Fruit fly (Drosophila melanogaster) whole organism, embryonic: ENCODE results near the gene CG4733.

ENCODE experiments used
- Atf3 ChIP-seq: fragments of 200-800 bp; sonication (Bioruptor generic); optimal IDR thresholded peaks from 3 replicates; lab custom pipeline; 2016; ENCODE audit warnings: missing biosample characterization, missing genetic modification characterization
- Bgb ChIP-seq: fragments of 200-800 bp; sonication (Bioruptor generic); IDR thresholded peaks from 2 replicates; pipeline ENCODE4 v1.3.6; 2022; ENCODE audit warnings: missing biosample characterization, missing genetic modification characterization; ENCODE audit not compliant: partially characterized antibody
- BtbVII ChIP-seq: fragments of 200-800 bp; sonication (Bioruptor generic); optimal IDR thresholded peaks from 3 replicates; lab custom pipeline; 2017; ENCODE audit warnings: missing biosample characterization, mild to moderate bottlenecking, missing genetic modification characterization
- CG10979 ChIP-seq: fragments of 200-800 bp; sonication (Bioruptor generic); optimal IDR thresholded peaks from 2 replicates; lab custom pipeline; 2018; ENCODE audit warnings: missing biosample characterization, mild to moderate bottlenecking, missing genetic modification characterization, moderate library complexity
- CG12236 ChIP-seq: fragments of 200-800 bp; sonication (Bioruptor generic); optimal IDR thresholded peaks from 2 replicates; lab custom pipeline; 2016; ENCODE audit warnings: missing biosample characterization, missing genetic modification characterization
- CG13287 ChIP-seq: fragments of 200-800 bp; sonication (Bioruptor generic); IDR thresholded peaks from 2 replicates; pipeline ENCODE4 v1.3.6; 2022; ENCODE audit warnings: missing biosample characterization, missing genetic modification characterization; ENCODE audit not compliant: partially characterized antibody
- CG14710 ChIP-seq: fragments of 200-800 bp; sonication (Bioruptor generic); optimal IDR thresholded peaks from 3 replicates; lab custom pipeline; 2019; ENCODE audit warnings: missing biosample characterization, mild to moderate bottlenecking, missing genetic modification characterization, moderate library complexity
- CG1647 ChIP-seq: fragments of 200-800 bp; sonication (Bioruptor generic); optimal IDR thresholded peaks from 3 replicates; lab custom pipeline; 2016; ENCODE audit warnings: missing biosample characterization, missing genetic modification characterization
- CG17568 ChIP-seq: fragments of 200-800 bp; sonication (Bioruptor generic); optimal IDR thresholded peaks from 2 replicates; lab custom pipeline; 2018; ENCODE audit warnings: missing biosample characterization, mild to moderate bottlenecking, missing genetic modification characterization, moderate library complexity
- CG1832 ChIP-seq: fragments of 200-800 bp; sonication (Bioruptor generic); optimal IDR thresholded peaks from 2 replicates; lab custom pipeline; 2017; ENCODE audit warnings: missing biosample characterization, mild to moderate bottlenecking, missing genetic modification characterization, inconsistent platforms
- CG2199 ChIP-seq: fragments of 200-800 bp; sonication (Bioruptor generic); IDR thresholded peaks from 3 replicates; pipeline ENCODE4 v1.3.6; 2022; ENCODE audit warnings: missing biosample characterization, missing genetic modification characterization
- CG2678 ChIP-seq: fragments of 200-800 bp; sonication (Bioruptor generic); optimal IDR thresholded peaks from 3 replicates; lab custom pipeline; 2019; ENCODE audit warnings: missing biosample characterization, mild to moderate bottlenecking, missing genetic modification characterization, moderate library complexity
- CG2712 ChIP-seq: fragments of 200-800 bp; optimal IDR thresholded peaks from 3 replicates; lab custom pipeline; 2019; ENCODE audit warnings: missing biosample characterization, mild to moderate bottlenecking, missing genetic modification characterization, moderate library complexity
- CG30403 ChIP-seq: fragments of 200-800 bp; sonication (Bioruptor generic); optimal IDR thresholded peaks from 3 replicates; lab custom pipeline; 2016; ENCODE audit warnings: missing biosample characterization, missing genetic modification characterization
- CG31388 ChIP-seq: fragments of 200-800 bp; sonication (Bioruptor generic); optimal IDR thresholded peaks from 2 replicates; lab custom pipeline; 2016; ENCODE audit warnings: missing biosample characterization, missing genetic modification characterization
- CG3281 ChIP-seq: fragments of 200-800 bp; sonication (Bioruptor generic); optimal IDR thresholded peaks from 3 replicates; lab custom pipeline; 2017; ENCODE audit warnings: missing biosample characterization, mild to moderate bottlenecking, missing genetic modification characterization
- CG34422 ChIP-seq: fragments of 200-800 bp; sonication (Bioruptor generic); IDR thresholded peaks from 3 replicates; pipeline ENCODE4 v1.3.6; 2022; ENCODE audit warnings: missing biosample characterization, missing genetic modification characterization
- CG3847 ChIP-seq: fragments of 200-800 bp; sonication (Bioruptor generic); IDR thresholded peaks from 2 replicates; pipeline ENCODE4 v1.3.6; 2022; ENCODE audit warnings: missing biosample characterization, missing genetic modification characterization
- CG42726 ChIP-seq: fragments of 200-800 bp; sonication (Bioruptor generic); IDR thresholded peaks from 2 replicates; pipeline ENCODE4 v1.3.6; 2022; ENCODE audit warnings: missing biosample characterization, missing genetic modification characterization; ENCODE audit not compliant: partially characterized antibody
- CG4424 ChIP-seq: fragments of 200-800 bp; sonication (Bioruptor generic); optimal IDR thresholded peaks from 3 replicates; lab custom pipeline; 2016; ENCODE audit warnings: missing biosample characterization, missing genetic modification characterization
- CG4617 ChIP-seq: fragments of 200-800 bp; sonication (Bioruptor generic); optimal IDR thresholded peaks from 3 replicates; lab custom pipeline; 2016; ENCODE audit warnings: missing biosample characterization, missing genetic modification characterization, borderline replicate concordance
- CG4707 ChIP-seq: fragments of 200-800 bp; sonication (Bioruptor generic); optimal IDR thresholded peaks from 2 replicates; lab custom pipeline; 2018; ENCODE audit warnings: missing biosample characterization, mild to moderate bottlenecking, missing genetic modification characterization, moderate library complexity
- CG6689 ChIP-seq: fragments of 200-800 bp; sonication (Bioruptor generic); IDR thresholded peaks from 2 replicates; pipeline ENCODE4 v1.3.6; 2022; ENCODE audit warnings: missing biosample characterization, missing genetic modification characterization
- CG7786 ChIP-seq: fragments of 200-800 bp; sonication (Bioruptor generic); optimal IDR thresholded peaks from 2 replicates; lab custom pipeline; 2016; ENCODE audit warnings: missing biosample characterization, missing genetic modification characterization
- CG9817 ChIP-seq: fragments of 200-800 bp; sonication (Bioruptor generic); optimal IDR thresholded peaks from 2 replicates; lab custom pipeline; 2018; ENCODE audit warnings: missing biosample characterization, mild to moderate bottlenecking, missing genetic modification characterization, moderate library complexity
- Doc2 ChIP-seq: fragments of 200-800 bp; sonication (Bioruptor generic); IDR thresholded peaks from 2 replicates; pipeline ENCODE4 v1.3.6; 2022; ENCODE audit warnings: missing biosample characterization, missing genetic modification characterization
- Doc3 ChIP-seq: fragments of 200-800 bp; sonication (Bioruptor generic); IDR thresholded peaks from 3 replicates; pipeline ENCODE4 v1.3.6; 2022; ENCODE audit warnings: missing biosample characterization, missing genetic modification characterization; ENCODE audit not compliant: partially characterized antibody
- E2f2 ChIP-seq: fragments of 200-800 bp; sonication (Bioruptor generic); IDR thresholded peaks from 2 replicates; pipeline ENCODE4 v1.3.6; 2022; ENCODE audit warnings: missing biosample characterization, missing genetic modification characterization
- Fer2 ChIP-seq: fragments of 200-800 bp; sonication (Bioruptor generic); optimal IDR thresholded peaks from 2 replicates; lab custom pipeline; 2018; ENCODE audit warnings: missing biosample characterization, mild to moderate bottlenecking, missing genetic modification characterization, moderate library complexity
- Lpt ChIP-seq: fragments of >200 bp; optimal IDR thresholded peaks from 2 replicates; lab custom pipeline; 2018; ENCODE audit warnings: missing biosample characterization, missing genetic modification characterization
- MBD-R2 ChIP-seq: fragments of 200-800 bp; sonication (Bioruptor generic); IDR thresholded peaks from 2 replicates; pipeline ENCODE4 v1.3.6; 2022; ENCODE audit warnings: missing biosample characterization, missing genetic modification characterization
- Oaz ChIP-seq: fragments of 200-800 bp; sonication (Bioruptor generic); IDR thresholded peaks from 2 replicates; pipeline ENCODE4 v1.3.6; 2022; ENCODE audit warnings: missing biosample characterization, missing genetic modification characterization
- Optix ChIP-seq: fragments of 200-800 bp; sonication (Bioruptor generic); IDR thresholded peaks from 3 replicates; pipeline ENCODE4 v1.3.6; 2022; ENCODE audit warnings: missing biosample characterization, missing genetic modification characterization
- Rfx ChIP-seq: fragments of 200-800 bp; sonication (Bioruptor generic); IDR thresholded peaks from 2 replicates; pipeline ENCODE4 v1.3.6; 2022; ENCODE audit warnings: missing biosample characterization, missing genetic modification characterization
- Tbp ChIP-seq: fragments of >200 bp; optimal IDR thresholded peaks from 2 replicates; lab custom pipeline; 2018; ENCODE audit warnings: missing biosample characterization, missing genetic modification characterization
- ac ChIP-seq: fragments of 200-800 bp; sonication (Bioruptor generic); optimal IDR thresholded peaks from 3 replicates; lab custom pipeline; 2017; ENCODE audit warnings: missing biosample characterization, mild to moderate bottlenecking, missing genetic modification characterization
- cas ChIP-seq: fragments of 200-800 bp; sonication (Bioruptor generic); IDR thresholded peaks from 2 replicates; pipeline ENCODE4 v1.3.6; 2022; ENCODE audit warnings: missing biosample characterization, missing genetic modification characterization
- dpn ChIP-seq, 2 experiments: fragments of 200-800 bp; sonication (Bioruptor generic); optimal IDR thresholded peaks; 3 replicates each; lab custom pipeline; 2016; ENCODE audit warnings: missing biosample characterization in 2 of 2, missing genetic modification characterization in 2 of 2
- gfzf ChIP-seq: fragments of 200-800 bp; sonication (Bioruptor generic); optimal IDR thresholded peaks from 2 replicates; lab custom pipeline; 2016; ENCODE audit warnings: missing biosample characterization, mild to moderate bottlenecking, missing genetic modification characterization, moderate library complexity
- inv ChIP-seq: fragments of 200-800 bp; sonication (Bioruptor generic); IDR thresholded peaks from 2 replicates; pipeline ENCODE4 v1.3.6; 2022; ENCODE audit warnings: missing biosample characterization, missing genetic modification characterization; ENCODE audit not compliant: partially characterized antibody
- jigr1 ChIP-seq: fragments of 200-800 bp; sonication (Bioruptor generic); IDR thresholded peaks from 3 replicates; pipeline ENCODE4 v1.3.6; 2022; ENCODE audit warnings: missing biosample characterization, missing genetic modification characterization
- lilli ChIP-seq: fragments of 200-800 bp; sonication (Bioruptor generic); optimal IDR thresholded peaks from 3 replicates; lab custom pipeline; 2016; ENCODE audit warnings: missing biosample characterization, missing genetic modification characterization
- lov ChIP-seq, 2 experiments: fragments of 200-800 bp in 1 of 2; fragments of >200 bp in 1 of 2; sonication (Bioruptor generic) in 1 of 2; IDR thresholded peaks in 1 of 2; optimal IDR thresholded peaks in 1 of 2; 2 replicates in 1 of 2; 3 replicates in 1 of 2; pipeline versions ENCODE4 v1.3.6 to Lab custom; 2017 to 2022; ENCODE audit warnings: missing biosample characterization in 1 of 2, missing genetic modification characterization in 1 of 2
- nerfin-1 ChIP-seq: fragments of 200-800 bp; sonication (Bioruptor generic); optimal IDR thresholded peaks from 3 replicates; lab custom pipeline; 2019; ENCODE audit warnings: missing biosample characterization, mild to moderate bottlenecking, missing genetic modification characterization, moderate library complexity
- pb ChIP-seq: fragments of 200-800 bp; sonication (Bioruptor generic); optimal IDR thresholded peaks from 3 replicates; lab custom pipeline; 2016; ENCODE audit warnings: missing biosample characterization, missing genetic modification characterization
- row ChIP-seq: fragments of 200-800 bp; sonication (Bioruptor generic); IDR thresholded peaks from 3 replicates; pipeline ENCODE4 v1.3.6; 2022; ENCODE audit warnings: missing biosample characterization, missing genetic modification characterization
- slp2 ChIP-seq: fragments of 200-800 bp; sonication (Bioruptor generic); optimal IDR thresholded peaks from 2 replicates; lab custom pipeline; 2016; ENCODE audit warnings: missing biosample characterization, missing genetic modification characterization
- tna ChIP-seq: fragments of 200-800 bp; sonication (Bioruptor generic); IDR thresholded peaks from 2 replicates; pipeline ENCODE4 v1.3.6; 2022; ENCODE audit warnings: missing biosample characterization, missing genetic modification characterization; ENCODE audit not compliant: partially characterized antibody
- wdn ChIP-seq: fragments of 200-800 bp; sonication (Bioruptor generic); IDR thresholded peaks from 2 replicates; pipeline ENCODE4 v1.3.6; 2022; ENCODE audit warnings: missing biosample characterization, missing genetic modification characterization

The CG4733 gene

dm6 chr3R:19902926-19903739, 12.6 kb downstream of the CG4733 start, which contains the start of gene ClpX:
ClpX (minus strand) TSS chr3R:19903689.
- no peak for TF ChIP-seq CG30403 (GFP tag; lab: Kevin White, UChicago)
- TF ChIP-seq row (GFP tag; lab: Robert Waterston, UW) = peak; percentile 91
- TF ChIP-seq ac = no peak
- TF ChIP-seq cas (GFP tag; lab: Robert Waterston, UW) = no peak
- TF ChIP-seq CG2712 (tag; lab: Kevin White, UChicago) = peak; percentile 5
- no peak for TF ChIP-seq Oaz (GFP tag; lab: Robert Waterston, UW)
- no peak for TF ChIP-seq Atf3 (GFP tag; lab: Kevin White, UChicago)
- TF ChIP-seq Fer2 (tag; lab: Kevin White, UChicago) = no peak
- peak; percentile 45 for TF ChIP-seq inv
- peak; percentile 37 for TF ChIP-seq nerfin-1
- TF ChIP-seq CG31388 (GFP tag; lab: Kevin White, UChicago) = no peak
- TF ChIP-seq MBD-R2 (GFP tag; lab: Robert Waterston, UW) = peak; percentile 73
- no peak for TF ChIP-seq CG10979 (tag; lab: Kevin White, UChicago)
- TF ChIP-seq wdn (GFP tag; lab: Robert Waterston, UW) = no peak
- TF ChIP-seq CG17568 (GFP tag; lab: Kevin White, UChicago) = no peak
- TF ChIP-seq CG4707 = peak; percentile 100
- TF ChIP-seq jigr1 (GFP tag; lab: Robert Waterston, UW) = no peak
- TF ChIP-seq CG42726 = peak; percentile 46; the same call in 1 of the 2 replicates
- TF ChIP-seq CG1832 (GFP tag; lab: Kevin White, UChicago) = no peak
- peak; percentile 76 for TF ChIP-seq Bgb (GFP tag; lab: Robert Waterston, UW)
- TF ChIP-seq Doc3 (GFP tag; lab: Robert Waterston, UW) = peak; percentile 61; the same call in 2 of the 3 replicates
- TF ChIP-seq CG3847 = no peak
- no peak for TF ChIP-seq BtbVII
- TF ChIP-seq lov (optimal IDR thresholded peaks at IDR 0.05; lab: Kevin White, UChicago) = no peak
- TF ChIP-seq lov (GFP tag; IDR thresholded peaks at IDR 0.05; lab: Robert Waterston, UW) = no peak
- TF ChIP-seq CG14710 (tag; lab: Kevin White, UChicago) = peak; percentile 76
- TF ChIP-seq pb (GFP tag; lab: Kevin White, UChicago) = no peak
- no peak for TF ChIP-seq CG9817 (tag; lab: Kevin White, UChicago)
- no peak for TF ChIP-seq CG2678
- no peak for TF ChIP-seq Tbp (GFP tag; lab: Kevin White, UChicago)
- TF ChIP-seq Lpt = no peak
- no peak; the same call in 2 of the 3 replicates for TF ChIP-seq CG2199
- TF ChIP-seq CG4424 = no peak
- 0 out of 2 replicates have a peak, but pooled peaks have one; percentile 14 for TF ChIP-seq Rfx
- peak; percentile 17 for TF ChIP-seq CG3281 (GFP tag; lab: Kevin White, UChicago)
- TF ChIP-seq E2f2 (GFP tag; lab: Robert Waterston, UW) = peak; percentile 35; the same call in 1 of the 2 replicates
- TF ChIP-seq CG34422 (GFP tag; lab: Robert Waterston, UW) = no peak
- TF ChIP-seq Optix (GFP tag; lab: Robert Waterston, UW) = no peak
- peak; percentile 80 for TF ChIP-seq CG13287 (GFP tag; lab: Robert Waterston, UW)
- TF ChIP-seq CG4617 (GFP tag; lab: Kevin White, UChicago) = peak; percentile 58
- TF ChIP-seq slp2 = no peak
- no peak for TF ChIP-seq CG6689 (GFP tag; lab: Robert Waterston, UW)
- peak; percentile 5 for TF ChIP-seq lilli (GFP tag; lab: Kevin White, UChicago)
- no peak for TF ChIP-seq dpn (GFP tag; optimal IDR thresholded peaks at IDR 0.05; lab: Kevin White, UChicago)
- no peak for TF ChIP-seq CG12236 (GFP tag; lab: Kevin White, UChicago)
- no peak for TF ChIP-seq CG1647 (GFP tag; lab: Kevin White, UChicago)
- TF ChIP-seq Doc2 (GFP tag; lab: Robert Waterston, UW) = no peak
- peak; percentile 59 for TF ChIP-seq tna (GFP tag; lab: Robert Waterston, UW)
- TF ChIP-seq gfzf (GFP tag; lab: Kevin White, UChicago) = peak; percentile 42
- TF ChIP-seq CG7786 = no peak
